Worm (Caenorhabditis elegans): ENCODE measurements around the gene F57C2.4.

The F57C2.4 gene

DNA sequence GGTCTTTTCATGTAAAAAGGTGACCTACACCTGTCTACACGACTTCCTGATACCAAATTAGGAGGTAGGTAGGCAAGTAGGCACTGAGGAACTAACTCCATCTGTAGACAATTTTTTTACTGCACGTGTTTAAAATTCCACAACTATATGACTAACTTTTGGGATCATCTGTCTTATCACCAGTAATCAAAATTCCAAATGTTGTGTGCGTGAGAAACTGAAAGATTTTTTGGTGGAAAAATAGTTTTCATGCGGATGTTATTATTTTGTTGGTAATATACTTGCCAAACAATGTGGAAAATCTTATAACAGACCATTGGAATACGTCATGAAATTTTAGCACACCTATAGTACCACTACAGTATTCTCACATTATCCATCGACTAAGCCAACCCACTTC is 13.9 kb upstream of the F57C2.4 start, which contains the start of gene K10H10.13:
Gene K10H10.13, minus strand, starts transcription at position 101 of the 400 bp plus-strand sequence.
- TF ChIP-seq nhr-77 (tag; optimal IDR thresholded peaks at IDR 0.05) (no peak), fkh-10 (GFP tag; optimal IDR thresholded peaks at IDR 0.05) (no peak), zip-2 (tag; optimal IDR thresholded peaks at IDR 0.05) (no peak), lim-7 (GFP tag; IDR thresholded peaks at IDR 0.05) (no peak), T26A8.4 (GFP tag; IDR thresholded peaks at IDR 0.05) (no peak), nhr-6 (tag; optimal IDR thresholded peaks at IDR 0.05) (no peak), hlh-11 (tag; optimal IDR thresholded peaks at IDR 0.05) (no peak), dmd-9 (GFP tag; IDR thresholded peaks at IDR 0.05) (no peak), nhr-76 (tag; optimal IDR thresholded peaks at IDR 0.05) (no peak), ztf-11 (tag; optimal IDR thresholded peaks at IDR 0.05) (no peak), aly-2 (tag; optimal IDR thresholded peaks at IDR 0.05) (no peak), set-16 (GFP tag; IDR thresholded peaks at IDR 0.05) (no peak), cey-2 (tag; optimal IDR thresholded peaks at IDR 0.05; ENCODE audit: borderline replicate concordance, insufficient read depth) (no peak), tag-97 (GFP tag; IDR thresholded peaks at IDR 0.05) (no peak), nhr-48 (tag; optimal IDR thresholded peaks at IDR 0.05) (no peak), egl-27 (tag; optimal IDR thresholded peaks at IDR 0.05) (no peak), zfp-2 (tag; optimal IDR thresholded peaks at IDR 0.05) (no peak)

DNA sequence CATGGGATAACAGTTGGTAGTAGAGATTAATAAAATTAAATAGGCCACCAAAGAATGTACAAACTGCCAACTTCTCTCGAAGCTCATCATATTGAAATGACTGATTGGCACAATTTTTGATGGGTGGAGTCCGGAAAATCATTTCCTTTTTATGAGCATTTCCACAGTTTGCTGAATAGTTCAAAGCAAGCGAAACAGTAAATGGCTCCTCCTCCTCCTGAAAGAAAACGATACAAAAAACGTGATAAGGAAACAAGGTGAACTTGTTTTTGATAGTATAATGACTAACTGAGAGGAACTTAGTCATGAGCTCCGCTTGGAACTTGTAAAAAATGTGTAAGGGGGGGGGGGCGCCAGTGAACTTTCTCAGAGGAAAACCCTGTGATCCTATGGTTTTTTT is 10.1 kb upstream of the F57C2.4 start, which contains the start of gene K10H10.9:
Gene K10H10.9, minus strand, starts transcription at position 101 of the 400 bp plus-strand sequence.
- TF ChIP-seq lin-1 (GFP tag; IDR thresholded peaks at IDR 0.05), result no peak
- no peak for TF ChIP-seq D1046.2 (GFP tag; IDR thresholded peaks at IDR 0.05)
- TF ChIP-seq lim-7 (GFP tag; IDR thresholded peaks at IDR 0.05), result no peak
- TF ChIP-seq T26A8.4 (GFP tag; IDR thresholded peaks at IDR 0.05), result no peak
- TF ChIP-seq nhr-237 (tag; optimal IDR thresholded peaks at IDR 0.05), result no peak
- no peak for TF ChIP-seq snpc-1.2 (GFP tag; IDR thresholded peaks at IDR 0.05)
- TF ChIP-seq F26F4.8 (GFP tag; conservative IDR thresholded peaks at IDR 0.05), result no peak
- no peak for TF ChIP-seq F10B5.3 (tag; optimal IDR thresholded peaks at IDR 0.05)
- TF ChIP-seq ZK546.5 (tag; optimal IDR thresholded peaks at IDR 0.05), result no peak
- TF ChIP-seq ceh-28 (tag; optimal IDR thresholded peaks at IDR 0.05), result no peak
- no peak for TF ChIP-seq daf-19 (GFP tag; conservative IDR thresholded peaks at IDR 0.05)
- TF ChIP-seq daf-8 (GFP tag; IDR thresholded peaks at IDR 0.05), result no peak
- TF ChIP-seq dve-1 (tag; optimal IDR thresholded peaks at IDR 0.05; ENCODE audit: insufficient read depth), result no peak
- no peak for TF ChIP-seq hif-1 (tag; optimal IDR thresholded peaks at IDR 0.05)

DNA sequence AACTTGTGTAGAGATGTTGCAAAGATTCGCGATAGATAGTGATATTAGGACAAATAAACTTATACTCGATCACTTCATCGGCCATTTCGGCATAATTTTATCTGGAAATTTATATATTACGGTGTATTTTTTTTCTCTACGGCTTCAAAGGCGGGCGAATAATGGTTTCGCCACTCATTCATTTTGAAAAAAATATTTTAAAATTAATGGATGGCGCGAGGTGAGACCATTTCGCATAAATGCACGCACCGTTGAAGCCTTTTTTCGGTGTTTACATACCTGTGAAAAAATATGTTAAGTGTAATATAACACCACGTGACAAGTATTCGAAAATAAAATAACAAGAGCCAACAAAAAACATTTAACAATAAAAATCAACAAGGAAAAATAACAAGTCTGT is 3.1 kb upstream of the F57C2.4 start, which contains the start of gene btb-19:
Gene btb-19, minus strand, starts transcription at position 101 of the 400 bp plus-strand sequence.
- no peak for TF ChIP-seq dpl-1 (GFP tag; optimal IDR thresholded peaks at IDR 0.05)
- TF ChIP-seq zfp-2 (tag; optimal IDR thresholded peaks at IDR 0.05), result no peak
- no peak for TF ChIP-seq nhr-76 (tag; optimal IDR thresholded peaks at IDR 0.05)
- no peak for TF ChIP-seq php-3 (GFP tag; IDR thresholded peaks at IDR 0.05)
- no peak for TF ChIP-seq cey-2 (tag; optimal IDR thresholded peaks at IDR 0.05; ENCODE audit: borderline replicate concordance, insufficient read depth)
- no peak for TF ChIP-seq mdt-29 (GFP tag; IDR thresholded peaks at IDR 0.05)
- no peak for TF ChIP-seq rbr-2 (tag; optimal IDR thresholded peaks at IDR 0.05)
- no peak for TF ChIP-seq unc-62 (GFP tag; optimal IDR thresholded peaks at IDR 0.05 in 1 of 2)
- TF ChIP-seq unc-62 (tag; optimal IDR thresholded peaks at IDR 0.05), result no peak
- no peak for TF ChIP-seq nhr-42 (GFP tag; IDR thresholded peaks at IDR 0.05)
- no peak for TF ChIP-seq ces-1 (GFP tag; optimal IDR thresholded peaks at IDR 0.05)
- TF ChIP-seq madf-5 (GFP tag; IDR thresholded peaks at IDR 0.05), result no peak
- no peak for TF ChIP-seq tra-1 (GFP tag; IDR thresholded peaks at IDR 0.05)
- no peak for TF ChIP-seq zip-2 (tag; optimal IDR thresholded peaks at IDR 0.05)
